Worm (Caenorhabditis elegans) whole organism, early embryonic: Measurements from ENCODE around the gene catp-7.

Source experiments
- F13C5.2 ChIP-seq: sonication (generic microtip); optimal IDR thresholded peaks from 2 replicates; lab custom pipeline; 2017; ENCODE audit warnings: mild to moderate bottlenecking, missing genetic modification characterization, inconsistent platforms, missing compliant biosample characterization
- ama-1 ChIP-seq: fragments of 150-350 bp; optimal IDR thresholded peaks from 2 replicates; lab custom pipeline; 2014
- hmbx-1 ChIP-seq: sonication (generic microtip); optimal IDR thresholded peaks from 2 replicates; lab custom pipeline; 2016; ENCODE audit warnings: mild to moderate bottlenecking, missing genetic modification characterization, missing compliant biosample characterization
- pes-1 ChIP-seq: fragments of 200-800 bp; sonication (Bioruptor generic); IDR thresholded peaks from 2 replicates; pipeline ENCODE4 v1.3.6; 2022; ENCODE audit warnings: missing genetic modification reagents, missing genetic modification characterization, missing compliant biosample characterization

DNA sequence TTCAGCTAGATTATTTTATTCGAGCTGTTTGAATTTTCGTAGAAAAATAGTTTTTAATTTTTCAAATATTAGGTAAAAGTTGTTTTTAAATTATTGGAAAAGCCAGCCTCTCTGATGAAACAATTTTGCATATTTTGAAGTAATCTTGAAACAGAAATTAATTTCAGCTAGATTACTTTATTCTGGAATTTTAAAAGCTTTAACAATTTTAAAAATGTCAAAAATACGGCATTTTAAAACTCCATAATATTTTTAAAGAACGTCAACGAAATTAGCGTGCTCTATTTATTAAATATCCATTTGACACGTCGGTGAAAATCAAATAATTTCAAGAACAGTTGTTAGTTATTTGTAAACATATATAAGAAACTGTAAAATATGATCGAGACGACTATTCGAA is 17.1 kb downstream of the catp-7 start, which contains the start of gene Y59H11AR.10:
- TF ChIP-seq hmbx-1 (no peak), F13C5.2 (tag; lab: Kevin White, UChicago) (no peak), ama-1 (lab: Kevin White, UChicago) (no peak), pes-1 (no peak)
